Worm (Caenorhabditis elegans): Measurements from ENCODE around the gene C07A12.18.

The C07A12.18 gene

ce11 chrX:4549853-4550596 lies at the start of gene C07A12.18:
TSS of gene C07A12.18 (minus strand) at chrX:4549903.
- TF ChIP-seq Y55F3AM.14 (GFP tag; optimal IDR thresholded peaks at IDR 0.05), result no peak
- peak; percentile 1 for TF ChIP-seq nhr-129 (tag; optimal IDR thresholded peaks at IDR 0.05)
- no peak for TF ChIP-seq dmd-4 (tag; optimal IDR thresholded peaks at IDR 0.05)
- peak; percentile 3 for TF ChIP-seq nhr-25 (tag; optimal IDR thresholded peaks at IDR 0.05)

- TF ChIP-seq C34F6.9 (tag; optimal IDR thresholded peaks at IDR 0.05) (no peak), snpc-4 (tag; optimal IDR thresholded peaks at IDR 0.05) (no peak), nhr-25 (tag; optimal IDR thresholded peaks at IDR 0.05) (no peak), nhr-12 (tag; optimal IDR thresholded peaks at IDR 0.05) (no peak), F13H6.1 (tag; optimal IDR thresholded peaks at IDR 0.05) (no peak)
Observed at ce11 chrX:4597419-4597818, 47.7 kb upstream of the C07A12.18 start.

ce11 chrX:4592250-4592649 lies 42.5 kb upstream of the C07A12.18 start, which contains the start of gene flp-12:
TSS of gene flp-12 (minus strand) at chrX:4592350.
- no peak for TF ChIP-seq sem-4 (tag; optimal IDR thresholded peaks at IDR 0.05)
- TF ChIP-seq F13H6.1 (tag; optimal IDR thresholded peaks at IDR 0.05), result no peak
- TF ChIP-seq zag-1 (tag; optimal IDR thresholded peaks at IDR 0.05), result no peak
- TF ChIP-seq elt-1 (tag; optimal IDR thresholded peaks at IDR 0.05), result no peak
- no peak for TF ChIP-seq lin-13 (GFP tag; optimal IDR thresholded peaks at IDR 0.05)
- no peak for TF ChIP-seq nhr-21 (tag; optimal IDR thresholded peaks at IDR 0.05)

ce11 chrX:4588462-4588861 lies 38.8 kb upstream of the C07A12.18 start, which contains the start of gene lnp-1:
TSS of gene lnp-1 (plus strand) at chrX:4588762.
- no peak for TF ChIP-seq ZK546.5 (tag; optimal IDR thresholded peaks at IDR 0.05)
- no peak for TF ChIP-seq lsy-2 (tag; optimal IDR thresholded peaks at IDR 0.05)
- no peak for TF ChIP-seq ztf-4 (tag; optimal IDR thresholded peaks at IDR 0.05)
- no peak for TF ChIP-seq blmp-1 (tag; optimal IDR thresholded peaks at IDR 0.05; ENCODE audit: insufficient read depth)
- TF ChIP-seq dmd-4 (tag; optimal IDR thresholded peaks at IDR 0.05), result no peak
- no peak for TF ChIP-seq sma-9 (GFP tag; optimal IDR thresholded peaks at IDR 0.05)
- TF ChIP-seq sma-9 (tag; optimal IDR thresholded peaks at IDR 0.05), result no peak
- TF ChIP-seq lin-11 (tag; optimal IDR thresholded peaks at IDR 0.05), result no peak
- no peak for TF ChIP-seq nhr-21 (tag; optimal IDR thresholded peaks at IDR 0.05)
- no peak for TF ChIP-seq F13H6.1 (tag; optimal IDR thresholded peaks at IDR 0.05)
- no peak for TF ChIP-seq lin-39 (tag; optimal IDR thresholded peaks at IDR 0.05)
- no peak for TF ChIP-seq alr-1 (tag; optimal IDR thresholded peaks at IDR 0.05)
- TF ChIP-seq sma-3 (GFP tag; optimal IDR thresholded peaks at IDR 0.05), result no peak
- no peak for TF ChIP-seq ama-1 (optimal IDR thresholded peaks at IDR 0.05)

- TF ChIP-seq blmp-1 (tag; optimal IDR thresholded peaks at IDR 0.05; ENCODE audit: insufficient read depth) (no peak), sma-9 (GFP tag; optimal IDR thresholded peaks at IDR 0.05) (peak; percentile 25), sma-9 (tag; optimal IDR thresholded peaks at IDR 0.05) (no peak), Y55F3AM.14 (GFP tag; optimal IDR thresholded peaks at IDR 0.05) (no peak), sem-4 (tag; optimal IDR thresholded peaks at IDR 0.05) (peak; percentile 35), nhr-21 (tag; optimal IDR thresholded peaks at IDR 0.05) (peak; percentile 25), nhr-10 (tag; optimal IDR thresholded peaks at IDR 0.05) (no peak), nhr-25 (tag; optimal IDR thresholded peaks at IDR 0.05) (no peak), F13H6.1 (tag; optimal IDR thresholded peaks at IDR 0.05) (peak; percentile 8), alr-1 (tag; optimal IDR thresholded peaks at IDR 0.05) (no peak), lsy-2 (tag; optimal IDR thresholded peaks at IDR 0.05) (peak in 1 of 2 experiments; percentile 60), lin-13 (GFP tag; optimal IDR thresholded peaks at IDR 0.05) (peak; percentile 12), lin-39 (tag; optimal IDR thresholded peaks at IDR 0.05) (no peak), skn-1 (tag; optimal IDR thresholded peaks at IDR 0.05) (no peak), ztf-11 (tag; optimal IDR thresholded peaks at IDR 0.05) (no peak), zag-1 (tag; optimal IDR thresholded peaks at IDR 0.05) (peak; percentile 6), crh-2 (tag; optimal IDR thresholded peaks at IDR 0.05) (peak; percentile 53), nhr-129 (tag; optimal IDR thresholded peaks at IDR 0.05) (peak; percentile 44), ceh-16 (tag; optimal IDR thresholded peaks at IDR 0.05) (no peak), C34F6.9 (tag; optimal IDR thresholded peaks at IDR 0.05) (peak; percentile 63), nhr-237 (tag; optimal IDR thresholded peaks at IDR 0.05) (no peak), unc-39 (tag; optimal IDR thresholded peaks at IDR 0.05) (no peak), fos-1 (tag; optimal IDR thresholded peaks at IDR 0.05) (no peak), sma-3 (GFP tag; optimal IDR thresholded peaks at IDR 0.05) (peak; percentile 30), ZK546.5 (tag; optimal IDR thresholded peaks at IDR 0.05) (no peak), nhr-12 (tag; optimal IDR thresholded peaks at IDR 0.05) (no peak), R02D3.7 (tag; optimal IDR thresholded peaks at IDR 0.05) (no peak), unc-55 (GFP tag; optimal IDR thresholded peaks at IDR 0.05) (peak; percentile 67), egl-27 (tag; optimal IDR thresholded peaks at IDR 0.05) (no peak)
Observed at ce11 chrX:4587934-4588333, 38.2 kb upstream of the C07A12.18 start.
